Fruit fly (Drosophila melanogaster): ENCODE data around the gene CG11986.

The CG11986 gene

dm6 chr3R:9031797-9032418 is 16.7 kb downstream of the CG11986 start (continued):
- TF ChIP-seq CG6792 (GFP tag; optimal IDR thresholded peaks at IDR 0.05) (peak; percentile 98), ss (GFP tag; optimal IDR thresholded peaks at IDR 0.05) (peak; percentile 98 to 99), vri (GFP tag; optimal IDR thresholded peaks at IDR 0.05) (peak; percentile 97), Lpt (GFP tag; optimal IDR thresholded peaks at IDR 0.05) (peak; percentile 99), fd85E (GFP tag; optimal IDR thresholded peaks at IDR 0.05) (peak; percentile 95), topi (GFP tag; optimal IDR thresholded peaks at IDR 0.05) (peak; percentile 97), CG16779 (tag; optimal IDR thresholded peaks at IDR 0.05) (peak; percentile 98), CG6276 (GFP tag; optimal IDR thresholded peaks at IDR 0.05) (peak; percentile 99), Hr39 (GFP tag; optimal IDR thresholded peaks at IDR 0.05) (peak; percentile 97), CG7368 (GFP tag; optimal IDR thresholded peaks at IDR 0.05) (peak; percentile 98), CG4318 (GFP tag; optimal IDR thresholded peaks at IDR 0.05) (peak; percentile 98), Sox102F (GFP tag; optimal IDR thresholded peaks at IDR 0.05) (peak; percentile 98), CG6163 (GFP tag; IDR thresholded peaks at IDR 0.05) (peak; percentile 99), net (GFP tag; optimal IDR thresholded peaks at IDR 0.05) (peak; percentile 99)

dm6 chr3R:9033619-9034401 is 18.6 kb downstream of the CG11986 start:
- TF ChIP-seq Eip93F (GFP tag; optimal IDR thresholded peaks at IDR 0.05) (peak; percentile 69), CG15336 (GFP tag; IDR thresholded peaks at IDR 0.05) (peak; percentile 83), CG31627 (GFP tag; optimal IDR thresholded peaks at IDR 0.05) (peak; percentile 62), lz (GFP tag; optimal IDR thresholded peaks at IDR 0.05) (peak; percentile 84), Eip75B (GFP tag; optimal IDR thresholded peaks at IDR 0.05) (peak; percentile 84), fkh (GFP tag; optimal IDR thresholded peaks at IDR 0.05) (peak; percentile 70), CG8119 (GFP tag; IDR thresholded peaks at IDR 0.05) (peak; percentile 88), Ets96B (tag; optimal IDR thresholded peaks at IDR 0.05) (peak; percentile 90), CG6808 (GFP tag; optimal IDR thresholded peaks at IDR 0.05) (peak; percentile 88), CG11902 (GFP tag; optimal IDR thresholded peaks at IDR 0.05) (peak; percentile 46), CG6854 (GFP tag; optimal IDR thresholded peaks at IDR 0.05) (peak; percentile 65), Met (GFP tag; optimal IDR thresholded peaks at IDR 0.05) (peak; percentile 87), Ets21C (GFP tag; optimal IDR thresholded peaks at IDR 0.05) (peak; percentile 64), svp (GFP tag) (peak; percentile 92), CG3032 (tag; optimal IDR thresholded peaks at IDR 0.05) (peak; percentile 91), Smox (GFP tag; optimal IDR thresholded peaks at IDR 0.05) (peak; percentile 84), CG6792 (GFP tag; optimal IDR thresholded peaks at IDR 0.05) (peak; percentile 74), CG9139 (GFP tag; optimal IDR thresholded peaks at IDR 0.05) (peak; percentile 78), Hr39 (GFP tag; optimal IDR thresholded peaks at IDR 0.05) (peak; percentile 56), CG10669 (GFP tag; optimal IDR thresholded peaks at IDR 0.05) (peak; percentile 79), Blimp-1 (GFP tag; optimal IDR thresholded peaks at IDR 0.05) (peak; percentile 72), Gug (GFP tag; IDR thresholded peaks at IDR 0.05) (peak; percentile 49), Lpt (GFP tag; optimal IDR thresholded peaks at IDR 0.05) (peak; percentile 76), CG8319 (GFP tag; optimal IDR thresholded peaks at IDR 0.05) (peak; percentile 50), fd59A (GFP tag; optimal IDR thresholded peaks at IDR 0.05) (peak; percentile 81), fd85E (GFP tag; optimal IDR thresholded peaks at IDR 0.05) (no peak), vri (GFP tag; optimal IDR thresholded peaks at IDR 0.05) (peak; percentile 63), CG32006 (GFP tag; optimal IDR thresholded peaks at IDR 0.05) (peak; percentile 91), Sox14 (GFP tag; optimal IDR thresholded peaks at IDR 0.05) (peak; percentile 82), achi (GFP tag; optimal IDR thresholded peaks at IDR 0.05) (peak; percentile 84), spab (GFP tag; optimal IDR thresholded peaks at IDR 0.05) (peak; percentile 84), CG3919 (GFP tag; optimal IDR thresholded peaks at IDR 0.05) (peak; percentile 78), CG11294 (GFP tag; IDR thresholded peaks at IDR 0.05) (peak; percentile 50; the same call in 1 of the 2 replicates), CG6163 (GFP tag; IDR thresholded peaks at IDR 0.05) (peak; percentile 70; the same call in 2 of the 3 replicates), CG16779 (tag; optimal IDR thresholded peaks at IDR 0.05) (peak; percentile 82), eg (GFP tag; IDR thresholded peaks at IDR 0.05) (peak; percentile 77; the same call in 2 of the 3 replicates), CG8632 (GFP tag; optimal IDR thresholded peaks at IDR 0.05) (peak; percentile 86), pdm3 (GFP tag; optimal IDR thresholded peaks at IDR 0.05) (peak; percentile 81), salr (GFP tag; optimal IDR thresholded peaks at IDR 0.05) (peak in 1 of 2 experiments; percentile 84)

Data from whole organism, prepupa.